Fruit fly (Drosophila melanogaster): ENCODE data around the gene Thor.

The Thor gene

dm6 chr2L:3457007-3457406 lies 21.2 kb upstream of the Thor start, which contains the start of the genes Cog3 and Sec5 (continued):
- TF ChIP-seq crp (GFP tag; optimal IDR thresholded peaks at IDR 0.05) (peak; percentile 93 to 98), CrebB (tag; optimal IDR thresholded peaks at IDR 0.05) (peak; percentile 29), E2f2 (GFP tag; IDR thresholded peaks at IDR 0.05) (peak; percentile 17; the same call in 1 of the 2 replicates), slp2 (GFP tag; optimal IDR thresholded peaks at IDR 0.05) (peak; percentile 6), dm (GFP tag; optimal IDR thresholded peaks at IDR 0.05) (no peak), Med (GFP tag) (peak; percentile 89), cwo (GFP tag; optimal IDR thresholded peaks at IDR 0.05) (no peak), CG15011 (GFP tag; optimal IDR thresholded peaks at IDR 0.05) (no peak), BEAF-32 (GFP tag; optimal IDR thresholded peaks at IDR 0.05) (peak; percentile 24), CG12299 (tag; optimal IDR thresholded peaks at IDR 0.05) (no peak), CG4282 (GFP tag; optimal IDR thresholded peaks at IDR 0.05) (no peak), D (optimal IDR thresholded peaks at IDR 0.05) (no peak), D (GFP tag; optimal IDR thresholded peaks at IDR 0.05) (peak; percentile 74), Hr51 (GFP tag; optimal IDR thresholded peaks at IDR 0.05) (peak in 1 of 2 experiments; percentile 73), CG6683 (GFP tag; optimal IDR thresholded peaks at IDR 0.05) (peak; percentile 33), nerfin-1 (tag; optimal IDR thresholded peaks at IDR 0.05) (peak; percentile 67), insv (GFP tag; optimal IDR thresholded peaks at IDR 0.05) (peak in 1 of 2 experiments; percentile 28), Usf (GFP tag; optimal IDR thresholded peaks at IDR 0.05) (peak; percentile 13), CG9609 (GFP tag; optimal IDR thresholded peaks at IDR 0.05) (peak; percentile 60), CG13287 (GFP tag; IDR thresholded peaks at IDR 0.05; ENCODE audit: partially characterized antibody) (peak; percentile 21; the same call in 1 of the 2 replicates), Atf-2 (GFP tag; optimal IDR thresholded peaks at IDR 0.05) (peak; percentile 11), fd96Cb (tag; optimal IDR thresholded peaks at IDR 0.05) (peak; percentile 23), HLH54F (GFP tag; optimal IDR thresholded peaks at IDR 0.05) (peak; percentile 62), CG10959 (GFP tag; IDR thresholded peaks at IDR 0.05) (no peak), C15 (GFP tag; IDR thresholded peaks at IDR 0.05) (no peak), gcm (GFP tag; optimal IDR thresholded peaks at IDR 0.05) (no peak), sob (GFP tag; IDR thresholded peaks at IDR 0.05) (peak; percentile 77), CG1602 (GFP tag; optimal IDR thresholded peaks at IDR 0.05) (peak; percentile 34), pho (GFP tag; optimal IDR thresholded peaks at IDR 0.05) (peak; percentile 29), aop (GFP tag; IDR thresholded peaks at IDR 0.05) (no peak), nom (GFP tag; optimal IDR thresholded peaks at IDR 0.05) (peak; percentile 25), Dbx (GFP tag; IDR thresholded peaks at IDR 0.05) (peak; percentile 55; the same call in 2 of the 3 replicates), MTF-1 (GFP tag; optimal IDR thresholded peaks at IDR 0.05; ENCODE audit: borderline replicate concordance) (no peak), CG16813 (GFP tag; IDR thresholded peaks at IDR 0.05; ENCODE audit: partially characterized antibody) (0 out of 3 replicates have a peak, but pooled peaks have one; percentile 8), CG7963 (GFP tag; IDR thresholded peaks at IDR 0.05; ENCODE audit: partially characterized antibody) (no peak), scrt (GFP tag; optimal IDR thresholded peaks at IDR 0.05) (no peak), CG4730 (GFP tag; IDR thresholded peaks at IDR 0.05) (no peak), CG12769 (tag; optimal IDR thresholded peaks at IDR 0.05) (no peak), Hr39 (optimal IDR thresholded peaks at IDR 0.05) (no peak), ssp (GFP tag; IDR thresholded peaks at IDR 0.05) (peak; percentile 43; the same call in 1 of the 2 replicates), CG18011 (GFP tag; optimal IDR thresholded peaks at IDR 0.05) (peak; percentile 29), Hsf (GFP tag; optimal IDR thresholded peaks at IDR 0.05) (peak; percentile 19), grau (tag; optimal IDR thresholded peaks at IDR 0.05) (peak; percentile 73), Mad (GFP tag; optimal IDR thresholded peaks at IDR 0.05) (peak; percentile 80), CHES-1-like (GFP tag; optimal IDR thresholded peaks at IDR 0.05) (peak; percentile 57), MBD-R2 (GFP tag; IDR thresholded peaks at IDR 0.05) (peak; percentile 93), p53 (GFP tag; optimal IDR thresholded peaks at IDR 0.05) (no peak), esg (GFP tag; conservative IDR thresholded peaks at IDR 0.05) (peak; percentile 27; the same call in 1 of the 2 replicates), amos (GFP tag; IDR thresholded peaks at IDR 0.05; ENCODE audit: partially characterized antibody) (no peak), kni (GFP tag; optimal IDR thresholded peaks at IDR 0.05) (no peak)
